Fruit fly (Drosophila melanogaster): ENCODE data around the gene Culd.
A peak's percentile ranks its signal among the peaks of the same experiment; 100 is the strongest.

The Culd gene

dm6 chr3L:8340264-8341095 is 15.6 kb downstream of the Culd start, which contains the start of the genes Prim1 and CG7083 (continued):
- TF ChIP-seq cwo (GFP tag; optimal IDR thresholded peaks at IDR 0.05) (peak; percentile 21), slp2 (GFP tag; optimal IDR thresholded peaks at IDR 0.05) (peak; percentile 55), NC2β (GFP tag; optimal IDR thresholded peaks at IDR 0.05) (peak; percentile 46), CG6813 (GFP tag; optimal IDR thresholded peaks at IDR 0.05) (peak; percentile 26), row (GFP tag; IDR thresholded peaks at IDR 0.05) (peak; percentile 68), h (optimal IDR thresholded peaks at IDR 0.05) (no peak), CG7987 (GFP tag; optimal IDR thresholded peaks at IDR 0.05) (no peak), trh (GFP tag; optimal IDR thresholded peaks at IDR 0.05) (no peak), Sox100B (GFP tag; optimal IDR thresholded peaks at IDR 0.05) (peak; percentile 55), nau (GFP tag; optimal IDR thresholded peaks at IDR 0.05) (no peak), sna (GFP tag; IDR thresholded peaks at IDR 0.05; ENCODE audit: partially characterized antibody) (no peak), CG12219 (GFP tag; optimal IDR thresholded peaks at IDR 0.05) (peak; percentile 14), ssp (GFP tag; IDR thresholded peaks at IDR 0.05) (no peak), vnd (GFP tag; IDR thresholded peaks at IDR 0.05; ENCODE audit: partially characterized antibody) (no peak), CG10267 (tag; optimal IDR thresholded peaks at IDR 0.05) (peak; percentile 94), HmgD (GFP tag; optimal IDR thresholded peaks at IDR 0.05) (peak; percentile 26), lilli (GFP tag; optimal IDR thresholded peaks at IDR 0.05) (peak; percentile 73), Bteb2 (GFP tag; optimal IDR thresholded peaks at IDR 0.05) (peak; percentile 51), CG13287 (GFP tag; IDR thresholded peaks at IDR 0.05; ENCODE audit: partially characterized antibody) (peak; percentile 43), Hr39 (optimal IDR thresholded peaks at IDR 0.05) (no peak), Nf-YA (GFP tag; IDR thresholded peaks at IDR 0.05) (no peak), CG8281 (tag; optimal IDR thresholded peaks at IDR 0.05) (no peak), pum (GFP tag; optimal IDR thresholded peaks at IDR 0.05) (peak; percentile 62), CG3995 (GFP tag; optimal IDR thresholded peaks at IDR 0.05) (no peak), nmo (GFP tag; optimal IDR thresholded peaks at IDR 0.05) (peak; percentile 55), Deaf1 (tag; optimal IDR thresholded peaks at IDR 0.05) (no peak), luna (GFP tag; optimal IDR thresholded peaks at IDR 0.05) (peak; percentile 5), CG3838 (GFP tag; optimal IDR thresholded peaks at IDR 0.05) (no peak), MBD-R2 (GFP tag; IDR thresholded peaks at IDR 0.05) (peak; percentile 67), Hr51 (GFP tag; optimal IDR thresholded peaks at IDR 0.05) (peak; percentile 57 to 66), CG13775 (GFP tag; optimal IDR thresholded peaks at IDR 0.05) (peak; percentile 68), CG13123 (GFP tag; optimal IDR thresholded peaks at IDR 0.05) (peak; percentile 39), dan (GFP tag; IDR thresholded peaks at IDR 0.05) (no peak), psq (GFP tag; optimal IDR thresholded peaks at IDR 0.05) (peak; percentile 14), Ssrp (tag; optimal IDR thresholded peaks at IDR 0.05) (peak; percentile 14), CG16863 (GFP tag; optimal IDR thresholded peaks at IDR 0.05) (peak; percentile 46), NFAT (GFP tag; IDR thresholded peaks at IDR 0.05) (no peak), D19B (GFP tag; optimal IDR thresholded peaks at IDR 0.05) (no peak), CG9215 (GFP tag; IDR thresholded peaks at IDR 0.05) (peak; percentile 27; the same call in 1 of the 2 replicates), CG13296 (GFP tag; optimal IDR thresholded peaks at IDR 0.05) (peak; percentile 53), CG31388 (GFP tag; optimal IDR thresholded peaks at IDR 0.05) (peak; percentile 7), CG18599 (GFP tag; optimal IDR thresholded peaks at IDR 0.05) (peak; percentile 77), danr (GFP tag; IDR thresholded peaks at IDR 0.05) (no peak), Jarid2 (GFP tag; optimal IDR thresholded peaks at IDR 0.05) (no peak), CG5953 (GFP tag; IDR thresholded peaks at IDR 0.05) (no peak), ash1 (GFP tag; optimal IDR thresholded peaks at IDR 0.05) (no peak), Sry-δ (GFP tag; optimal IDR thresholded peaks at IDR 0.05) (peak; percentile 63), bab2 (GFP tag; optimal IDR thresholded peaks at IDR 0.05) (peak; percentile 61), CG9797 (GFP tag; optimal IDR thresholded peaks at IDR 0.05) (peak; percentile 19), CrebB (tag; optimal IDR thresholded peaks at IDR 0.05) (no peak)

Data from whole organism, embryonic.